Worm (Caenorhabditis elegans): Measurements from ENCODE around the gene grl-23.

grl-23 gene

ce11 chrV:12611029-12611428 is 34.3 kb upstream of the grl-23 start, which contains the start of gene cubn-1:
cubn-1 (plus strand) TSS chrV:12611329.
- TF ChIP-seq elt-2 (tag; optimal IDR thresholded peaks at IDR 0.05) = no peak
- TF ChIP-seq tbx-2 (tag; optimal IDR thresholded peaks at IDR 0.05) = no peak
- no peak for TF ChIP-seq alr-1 (tag; optimal IDR thresholded peaks at IDR 0.05; ENCODE audit: borderline replicate concordance)
- TF ChIP-seq sox-4 (tag; optimal IDR thresholded peaks at IDR 0.05) = no peak
- TF ChIP-seq grh-1 (GFP tag; IDR thresholded peaks at IDR 0.05) = no peak
- TF ChIP-seq nhr-77 (tag; optimal IDR thresholded peaks at IDR 0.05) = no peak
- TF ChIP-seq dpl-1 (GFP tag; optimal IDR thresholded peaks at IDR 0.05) = no peak
- TF ChIP-seq nhr-19 (GFP tag; conservative IDR thresholded peaks at IDR 0.05) = no peak
- no peak for TF ChIP-seq nhr-84 (tag; optimal IDR thresholded peaks at IDR 0.05)
- TF ChIP-seq ceh-63 (GFP tag; optimal IDR thresholded peaks at IDR 0.05) = no peak
- TF ChIP-seq unc-130 (tag; optimal IDR thresholded peaks at IDR 0.05) = no peak

- no peak for TF ChIP-seq nhr-11 (tag; optimal IDR thresholded peaks at IDR 0.05)
- no peak for TF ChIP-seq swsn-7 (tag; optimal IDR thresholded peaks at IDR 0.05)
- TF ChIP-seq snu-23 (GFP tag; optimal IDR thresholded peaks at IDR 0.05) = no peak
- TF ChIP-seq zip-4 (GFP tag; optimal IDR thresholded peaks at IDR 0.05) = no peak
- no peak for TF ChIP-seq irx-1 (tag; optimal IDR thresholded peaks at IDR 0.05)
- no peak for TF ChIP-seq sptf-1 (tag; optimal IDR thresholded peaks at IDR 0.05)
- TF ChIP-seq zag-1 (tag; optimal IDR thresholded peaks at IDR 0.05) = no peak
- no peak for TF ChIP-seq xbp-1 (tag; optimal IDR thresholded peaks at IDR 0.05)
- TF ChIP-seq unc-62 (GFP tag; optimal IDR thresholded peaks at IDR 0.05) = no peak
- TF ChIP-seq mab-9 (GFP tag; IDR thresholded peaks at IDR 0.05) = no peak
- TF ChIP-seq fkh-8 (tag; optimal IDR thresholded peaks at IDR 0.05) = no peak
- TF ChIP-seq nhr-20 (tag; optimal IDR thresholded peaks at IDR 0.05) = no peak
Observed at ce11 chrV:12609526-12609925, 32.8 kb upstream of the grl-23 start, which contains the start of gene ZC116.1. ZC116.1 (plus strand) TSS chrV:12609826.

- no peak for TF ChIP-seq nhr-47 (tag; optimal IDR thresholded peaks at IDR 0.05)
- TF ChIP-seq nhr-20 (tag; optimal IDR thresholded peaks at IDR 0.05) = no peak
Observed at ce11 chrV:12608857-12609256, 32.2 kb upstream of the grl-23 start, which contains the start of gene ZC116.5. ZC116.5 (minus strand) TSS chrV:12608957.

ce11 chrV:12607113-12607512 is 30.4 kb upstream of the grl-23 start, which contains the start of gene erg-28:
erg-28 (plus strand) TSS chrV:12607413.
- TF ChIP-seq unc-86 (tag; optimal IDR thresholded peaks at IDR 0.05) (no peak), ztf-11 (tag; optimal IDR thresholded peaks at IDR 0.05) (no peak), nhr-47 (tag; optimal IDR thresholded peaks at IDR 0.05) (no peak), F16B12.6 (tag; optimal IDR thresholded peaks at IDR 0.05) (no peak), tbx-2 (tag; optimal IDR thresholded peaks at IDR 0.05) (no peak), mdl-1 (tag; optimal IDR thresholded peaks at IDR 0.05) (no peak), dpl-1 (GFP tag; optimal IDR thresholded peaks at IDR 0.05) (no peak), hpl-2 (GFP tag; optimal IDR thresholded peaks at IDR 0.05) (no peak), jun-1 (tag; optimal IDR thresholded peaks at IDR 0.05) (no peak), fkh-8 (tag; optimal IDR thresholded peaks at IDR 0.05) (no peak), ceh-8 (GFP tag; optimal IDR thresholded peaks at IDR 0.05) (no peak), zag-1 (tag; optimal IDR thresholded peaks at IDR 0.05) (no peak), nhr-12 (tag; optimal IDR thresholded peaks at IDR 0.05) (no peak), hlh-4 (tag; optimal IDR thresholded peaks at IDR 0.05) (no peak), sup-37 (GFP tag; optimal IDR thresholded peaks at IDR 0.05) (no peak), swsn-7 (tag; optimal IDR thresholded peaks at IDR 0.05) (no peak)

ce11 chrV:12601835-12602234 is 25.1 kb upstream of the grl-23 start:
- no peak for TF ChIP-seq unc-62 (GFP tag; optimal IDR thresholded peaks at IDR 0.05)
- TF ChIP-seq aha-1 (tag; optimal IDR thresholded peaks at IDR 0.05) = no peak
- no peak for TF ChIP-seq snu-23 (GFP tag; optimal IDR thresholded peaks at IDR 0.05)
- no peak for TF ChIP-seq unc-98 (GFP tag; IDR thresholded peaks at IDR 0.05)
- no peak for TF ChIP-seq sptf-1 (tag; optimal IDR thresholded peaks at IDR 0.05)
- no peak for TF ChIP-seq egl-13 (tag; optimal IDR thresholded peaks at IDR 0.05)
- TF ChIP-seq fkh-4 (tag; optimal IDR thresholded peaks at IDR 0.05; ENCODE audit: borderline replicate concordance) = no peak
- TF ChIP-seq nhr-11 (tag; optimal IDR thresholded peaks at IDR 0.05) = no peak
- TF ChIP-seq jun-1 (tag; optimal IDR thresholded peaks at IDR 0.05) = no peak
- TF ChIP-seq lin-39 (tag; optimal IDR thresholded peaks at IDR 0.05) = no peak
- TF ChIP-seq nhr-90 (tag; optimal IDR thresholded peaks at IDR 0.05; ENCODE audit: poor library complexity) = no peak
- TF ChIP-seq efl-1 (optimal IDR thresholded peaks at IDR 0.05) = no peak
- TF ChIP-seq efl-1 (GFP tag; optimal IDR thresholded peaks at IDR 0.05 in 1 of 2) = no peak
- TF ChIP-seq ceh-90 (tag; optimal IDR thresholded peaks at IDR 0.05) = no peak
- TF ChIP-seq Y116A8C.19 (tag; optimal IDR thresholded peaks at IDR 0.05; ENCODE audit: borderline replicate concordance) = no peak
- no peak for TF ChIP-seq xbp-1 (tag; optimal IDR thresholded peaks at IDR 0.05)
- TF ChIP-seq nhr-12 (tag; optimal IDR thresholded peaks at IDR 0.05) = no peak
- no peak for TF ChIP-seq lin-13 (GFP tag; optimal IDR thresholded peaks at IDR 0.05)
- no peak for TF ChIP-seq tbx-2 (tag; optimal IDR thresholded peaks at IDR 0.05)
